Worm (Caenorhabditis elegans) whole organism, young adult: ENCODE data around the gene B0348.1.

ENCODE experiments used
- B0035.1 ChIP-seq: sonication (generic microtip); optimal IDR thresholded peaks from 2 replicates; lab custom pipeline; 2016; ENCODE audit warnings: missing genetic modification characterization, mild to moderate bottlenecking, missing compliant biosample characterization, missing genotype, missing genetic modification reagents
- B0261.1 ChIP-seq: sonication (generic microtip); optimal IDR thresholded peaks from 2 replicates; lab custom pipeline; 2016; ENCODE audit warnings: mild to moderate bottlenecking, missing genetic modification characterization, moderate library complexity, missing compliant biosample characterization
- C06A6.2 ChIP-seq: fragments of 200-800 bp; sonication (Bioruptor generic); conservative IDR thresholded peaks from 2 replicates; pipeline ENCODE4 v1.3.6; 2022; ENCODE audit warnings: missing genetic modification characterization, missing compliant biosample characterization
- F37B4.10 ChIP-seq: fragments of 200-800 bp; sonication (Bioruptor generic); IDR thresholded peaks from 2 replicates; pipeline ENCODE4 v1.3.6; 2022; ENCODE audit warnings: missing genetic modification characterization, missing compliant biosample characterization
- F39B2.1 ChIP-seq: fragments of 200-800 bp; sonication (Bioruptor generic); IDR thresholded peaks from 2 replicates; pipeline ENCODE4 v1.3.6; 2022; ENCODE audit warnings: missing genetic modification reagents, missing genetic modification characterization, missing compliant biosample characterization
- F52B5.7 ChIP-seq: sonication (generic microtip); optimal IDR thresholded peaks from 2 replicates; lab custom pipeline; 2016; ENCODE audit warnings: mild to moderate bottlenecking, missing genetic modification characterization, missing compliant biosample characterization
- F57C9.4 ChIP-seq: sonication (generic microtip); optimal IDR thresholded peaks from 2 replicates; lab custom pipeline; 2017; ENCODE audit warnings: mild to moderate bottlenecking, missing genetic modification characterization, missing compliant biosample characterization
- ZK185.1 ChIP-seq: sonication (generic microtip); optimal IDR thresholded peaks from 2 replicates; lab custom pipeline; 2016; ENCODE audit warnings: mild to moderate bottlenecking, missing genetic modification characterization, missing compliant biosample characterization; ENCODE audit not compliant: poor library complexity, severe bottlenecking
- atf-7 ChIP-seq: sonication (generic microtip); optimal IDR thresholded peaks from 2 replicates; lab custom pipeline; 2017; ENCODE audit warnings: mild to moderate bottlenecking, missing genetic modification characterization, missing compliant biosample characterization
- athp-1 ChIP-seq: sonication (generic microtip); optimal IDR thresholded peaks from 2 replicates; lab custom pipeline; 2017; ENCODE audit warnings: mild to moderate bottlenecking, missing genetic modification characterization, missing compliant biosample characterization
- attf-6 ChIP-seq: fragments of 200-800 bp; sonication (Bioruptor generic); IDR thresholded peaks from 2 replicates; pipeline ENCODE4 v1.3.6; 2022; ENCODE audit warnings: missing genetic modification reagents, missing genetic modification characterization, missing compliant biosample characterization
- die-1 ChIP-seq: sonication (generic microtip); optimal IDR thresholded peaks from 2 replicates; lab custom pipeline; 2016; ENCODE audit warnings: missing genotype, mild to moderate bottlenecking, missing genetic modification characterization, missing compliant biosample characterization
- dox-1 ChIP-seq: fragments of 200-800 bp; sonication (Bioruptor generic); IDR thresholded peaks from 2 replicates; pipeline ENCODE4 v1.3.6; 2022; ENCODE audit warnings: missing genetic modification reagents, missing genetic modification characterization, missing compliant biosample characterization
- egrh-3 ChIP-seq: fragments of 200-800 bp; sonication (Bioruptor generic); IDR thresholded peaks from 2 replicates; pipeline ENCODE4 v1.3.6; 2022; ENCODE audit warnings: missing genetic modification reagents, missing genetic modification characterization, missing compliant biosample characterization
- ets-4 ChIP-seq: fragments of 200-800 bp; sonication (Bioruptor generic); optimal IDR thresholded peaks from 2 replicates; lab custom pipeline; 2018; ENCODE audit warnings: mild to moderate bottlenecking, missing genetic modification characterization, missing compliant biosample characterization
- him-1 ChIP-seq: sonication (generic microtip); optimal IDR thresholded peaks from 2 replicates; lab custom pipeline; 2016; ENCODE audit warnings: missing genotype, missing genetic modification reagents, missing genetic modification characterization, missing compliant biosample characterization
- hsf-1 ChIP-seq: fragments of 200-800 bp; sonication (Bioruptor generic); IDR thresholded peaks from 2 replicates; pipeline ENCODE4 v1.3.6; 2022; ENCODE audit warnings: missing genetic modification reagents, missing genetic modification characterization, missing compliant biosample characterization
- lag-1 ChIP-seq: fragments of 200-800 bp; sonication (Bioruptor generic); IDR thresholded peaks from 2 replicates; pipeline ENCODE4 v1.3.6; 2022; ENCODE audit warnings: missing genetic modification reagents, missing genetic modification characterization, missing compliant biosample characterization
- lin-26 ChIP-seq: fragments of 200-800 bp; sonication (Bioruptor generic); IDR thresholded peaks from 2 replicates; pipeline ENCODE4 v1.3.6; 2022; ENCODE audit warnings: missing genetic modification reagents, missing genetic modification characterization, missing compliant biosample characterization
- lin-40 ChIP-seq: sonication (generic microtip); optimal IDR thresholded peaks from 2 replicates; lab custom pipeline; 2016; ENCODE audit warnings: missing genetic modification characterization, mild to moderate bottlenecking, missing compliant biosample characterization, missing genotype, missing genetic modification reagents
- lsl-1 ChIP-seq: fragments of 200-800 bp; sonication (Bioruptor generic); optimal IDR thresholded peaks from 2 replicates; lab custom pipeline; 2018; ENCODE audit warnings: mild to moderate bottlenecking, missing genetic modification characterization, moderate library complexity, missing compliant biosample characterization
- lsy-27 ChIP-seq: sonication (generic microtip); optimal IDR thresholded peaks from 2 replicates; lab custom pipeline; 2017; ENCODE audit warnings: missing genetic modification characterization, mild to moderate bottlenecking, missing compliant biosample characterization, antibody characterized with exemption, missing genotype, borderline replicate concordance; ENCODE audit not compliant: insufficient read depth
- mcd-1 ChIP-seq: fragments of 200-800 bp; sonication (Bioruptor generic); IDR thresholded peaks from 2 replicates; pipeline ENCODE4 v1.3.6; 2022; ENCODE audit warnings: missing genetic modification reagents, missing genetic modification characterization, missing compliant biosample characterization
- mxl-1 ChIP-seq: sonication (generic microtip); optimal IDR thresholded peaks from 2 replicates; lab custom pipeline; 2016; ENCODE audit warnings: missing genetic modification characterization, missing compliant biosample characterization
- nfya-1 ChIP-seq: sonication (generic microtip); optimal IDR thresholded peaks from 2 replicates; lab custom pipeline; 2017; ENCODE audit warnings: antibody characterized with exemption, missing compliant biosample characterization, missing genetic modification characterization, borderline replicate concordance; ENCODE audit not compliant: insufficient read depth
- rcor-1 ChIP-seq: fragments of 200-800 bp; sonication (Bioruptor generic); IDR thresholded peaks from 2 replicates; pipeline ENCODE4 v1.3.6; 2022; ENCODE audit warnings: missing genetic modification reagents, missing genetic modification characterization, missing compliant biosample characterization
- snpc-1.1 ChIP-seq: sonication (generic microtip); optimal IDR thresholded peaks from 2 replicates; lab custom pipeline; 2017; ENCODE audit warnings: missing genetic modification characterization, mild to moderate bottlenecking, missing compliant biosample characterization, antibody characterized with exemption, moderate library complexity, missing genotype, missing genetic modification reagents; ENCODE audit not compliant: insufficient read depth
- snpc-1.3 ChIP-seq: sonication (generic microtip); optimal IDR thresholded peaks from 2 replicates; lab custom pipeline; 2017; ENCODE audit warnings: missing genetic modification characterization, mild to moderate bottlenecking, missing compliant biosample characterization, antibody characterized with exemption, moderate library complexity, missing genotype, missing genetic modification reagents; ENCODE audit not compliant: insufficient read depth
- snpc-3.4 ChIP-seq: sonication (generic microtip); optimal IDR thresholded peaks from 2 replicates; lab custom pipeline; 2017; ENCODE audit warnings: missing genetic modification characterization, mild to moderate bottlenecking, missing compliant biosample characterization, antibody characterized with exemption, moderate library complexity, missing genotype, missing genetic modification reagents
- snpc-4 ChIP-seq, 5 experiments: fragments of 150-350 bp in 1 of 5; sonication (generic microtip) in 4 of 5; optimal IDR thresholded peaks; 2 replicates each; lab custom pipeline; 2014 to 2018; ENCODE audit warnings: missing genetic modification characterization in 5 of 5, missing biosample characterization in 3 of 5, antibody characterized with exemption in 2 of 5, mild to moderate bottlenecking in 2 of 5, missing compliant biosample characterization in 2 of 5, missing genotype in 2 of 5, moderate library complexity in 2 of 5, missing genetic modification reagents in 1 of 5
- tbx-9 ChIP-seq: sonication (generic microtip); optimal IDR thresholded peaks from 2 replicates; lab custom pipeline; 2016; ENCODE audit warnings: borderline replicate concordance, missing genetic modification characterization, inconsistent platforms, missing compliant biosample characterization
- zfh-2 ChIP-seq: fragments of 200-800 bp; sonication (Bioruptor generic); conservative IDR thresholded peaks from 2 replicates; pipeline ENCODE4 v1.3.6; 2022; ENCODE audit warnings: missing genetic modification reagents, missing genetic modification characterization, missing compliant biosample characterization

B0348.1 gene

DNA sequence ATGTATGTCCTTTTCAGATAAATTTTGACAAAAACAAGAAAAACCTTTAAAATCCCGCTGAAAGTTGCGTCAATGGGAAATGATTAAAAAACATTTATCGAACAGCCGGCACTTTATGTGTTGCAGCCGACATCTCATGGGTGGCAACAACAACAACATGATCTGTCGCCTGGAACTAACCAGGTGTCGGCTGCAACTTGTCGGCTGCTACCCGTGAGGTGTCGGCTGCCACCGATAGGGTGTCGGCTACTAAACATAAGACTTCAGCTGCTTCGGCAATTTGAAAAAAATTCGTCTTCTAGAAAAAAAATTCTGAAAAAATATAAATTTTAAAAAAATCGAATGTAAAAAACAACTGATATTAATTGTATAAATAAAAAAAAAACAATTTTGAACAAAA lies 21.1 kb upstream of the B0348.1 start:
- TF ChIP-seq lag-1 (GFP tag; lab: Robert Waterston, UW) (no peak), ZK185.1 (tag; lab: Kevin White, UChicago) (no peak), snpc-4 (GFP tag; optimal IDR thresholded peaks at IDR 0.05; lab: Kevin White, UChicago) (peak; percentile 53), snpc-4 (tag; optimal IDR thresholded peaks at IDR 0.05; lab: Kevin White, UChicago) (peak in 3 of 4 experiments; percentile 11 to 69 (median 32)), athp-1 (tag; lab: Kevin White, UChicago) (no peak), snpc-1.1 (tag; lab: Kevin White, UChicago) (peak; percentile 54), lsy-27 (tag; lab: Kevin White, UChicago) (no peak), lsl-1 (GFP tag; lab: Kevin White, UChicago) (no peak), snpc-1.3 (no peak)

- 0 out of 2 replicates have a peak, but pooled peaks have one; percentile 12 for TF ChIP-seq C06A6.2 (GFP tag; lab: Robert Waterston, UW)
- TF ChIP-seq F37B4.10 (GFP tag; lab: Robert Waterston, UW): 0 out of 2 replicates have a peak, but pooled peaks have one; percentile 67
- TF ChIP-seq zfh-2 (GFP tag; lab: Robert Waterston, UW): peak; percentile 73
- no peak for TF ChIP-seq B0035.1
These were observed 20.5 kb upstream of the B0348.1 start for ce11 chrV:28270-28669.

DNA sequence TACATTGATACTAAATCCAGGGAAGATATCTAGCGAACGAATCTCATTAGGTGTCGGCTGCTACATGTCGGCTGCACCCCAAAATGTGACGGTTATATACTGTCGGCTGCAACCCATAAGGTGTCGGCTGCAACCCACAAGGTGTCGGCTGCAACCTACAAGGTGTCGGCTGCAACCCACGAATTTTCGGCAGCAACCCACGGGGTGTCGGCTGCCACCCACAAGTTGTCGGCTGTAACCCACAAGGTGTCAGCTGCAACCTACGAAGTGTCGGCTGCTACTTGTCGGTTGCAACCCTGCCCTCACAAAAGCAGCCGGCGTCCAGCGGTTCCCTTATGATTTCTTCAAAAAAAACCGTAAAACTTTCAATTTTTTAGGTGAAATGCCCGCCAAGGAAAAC lies 18.9 kb upstream of the B0348.1 start:
- TF ChIP-seq ZK185.1 (tag; lab: Kevin White, UChicago): no peak
- no peak for TF ChIP-seq snpc-3.4 (tag; lab: Kevin White, UChicago)
- TF ChIP-seq lin-40 (tag; lab: Kevin White, UChicago): no peak
- TF ChIP-seq lsy-27 (tag; lab: Kevin White, UChicago): no peak
- no peak for TF ChIP-seq him-1 (tag; lab: Kevin White, UChicago)
- no peak for TF ChIP-seq tbx-9
- TF ChIP-seq snpc-1.1 (tag; lab: Kevin White, UChicago): peak; percentile 22
- no peak for TF ChIP-seq hsf-1 (GFP tag; lab: Robert Waterston, UW)
- 0 out of 2 replicates have a peak, but pooled peaks have one; percentile 9 for TF ChIP-seq mcd-1 (GFP tag; lab: Robert Waterston, UW)
- no peak for TF ChIP-seq C06A6.2 (GFP tag; lab: Robert Waterston, UW)
- 0 out of 2 replicates have a peak, but pooled peaks have one; percentile 18 for TF ChIP-seq lin-26
- TF ChIP-seq F52B5.7: no peak
- TF ChIP-seq atf-7 (tag; lab: Kevin White, UChicago): no peak
- TF ChIP-seq attf-6 (GFP tag; lab: Robert Waterston, UW): no peak
- TF ChIP-seq dox-1 (GFP tag; lab: Robert Waterston, UW): no peak
- TF ChIP-seq egrh-3: no peak; the same call in 1 of the 2 replicates
- no peak for TF ChIP-seq nfya-1 (tag; lab: Kevin White, UChicago)
- TF ChIP-seq ets-4: no peak
- no peak for TF ChIP-seq snpc-4 (GFP tag; optimal IDR thresholded peaks at IDR 0.05; lab: Kevin White, UChicago)
- peak in 2 of 4 experiments; percentile 3 to 53 for TF ChIP-seq snpc-4 (tag; optimal IDR thresholded peaks at IDR 0.05; lab: Kevin White, UChicago)
- no peak for TF ChIP-seq rcor-1
- TF ChIP-seq B0261.1: no peak
- no peak for TF ChIP-seq lsl-1 (GFP tag; lab: Kevin White, UChicago)
- TF ChIP-seq zfh-2 (GFP tag; lab: Robert Waterston, UW): peak; percentile 71

DNA sequence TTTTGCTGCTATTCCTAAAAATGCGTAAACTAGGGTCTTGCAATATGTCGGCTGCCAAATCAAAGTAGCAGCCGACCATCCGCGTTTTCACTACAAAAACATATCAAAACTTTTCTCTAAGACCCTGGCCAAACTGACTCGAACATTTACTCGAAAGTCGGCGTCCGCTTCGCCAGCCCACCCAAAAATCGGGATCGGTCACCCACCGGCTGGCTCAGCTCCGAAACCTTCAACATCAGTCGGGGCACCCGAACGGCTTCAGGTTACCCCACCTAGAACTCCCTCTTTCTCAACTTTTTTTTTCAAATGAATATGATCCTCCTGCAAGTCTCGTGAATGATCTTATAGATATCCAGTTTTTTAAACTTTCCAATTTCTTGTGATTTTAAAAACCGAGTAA lies 11.0 kb upstream of the B0348.1 start:
- TF ChIP-seq die-1 (no peak), zfh-2 (GFP tag; lab: Robert Waterston, UW) (peak; percentile 51; the same call in 1 of the 2 replicates), F39B2.1 (no peak), mxl-1 (tag; lab: Kevin White, UChicago) (no peak), F57C9.4 (tag; lab: Kevin White, UChicago) (no peak)
